Worm (Caenorhabditis elegans): Measurements from ENCODE around the gene B0244.17.

The B0244.17 gene

ce11 chrIII:5760721-5761120, 27.7 kb downstream of the B0244.17 start:
- TF ChIP-seq sptf-1 (tag; optimal IDR thresholded peaks at IDR 0.05) (no peak), lin-14 (GFP tag; optimal IDR thresholded peaks at IDR 0.05) (peak; percentile 60)

- TF ChIP-seq lsy-2 (tag; optimal IDR thresholded peaks at IDR 0.05) (no peak), tbx-2 (tag; optimal IDR thresholded peaks at IDR 0.05) (no peak), nhr-19 (GFP tag; conservative IDR thresholded peaks at IDR 0.05) (no peak), nhr-20 (tag; optimal IDR thresholded peaks at IDR 0.05) (no peak), fos-1 (tag; optimal IDR thresholded peaks at IDR 0.05) (no peak), pag-3 (tag; optimal IDR thresholded peaks at IDR 0.05; ENCODE audit: borderline replicate concordance, insufficient read depth) (no peak), mep-1 (tag; optimal IDR thresholded peaks at IDR 0.05) (no peak), ces-1 (GFP tag; optimal IDR thresholded peaks at IDR 0.05) (no peak), C04F5.9 (tag; optimal IDR thresholded peaks at IDR 0.05) (no peak)
These were observed 28.9 kb downstream of the B0244.17 start for ce11 chrIII:5761886-5762285.

- peak; percentile 75 for TF ChIP-seq fkh-8 (tag; optimal IDR thresholded peaks at IDR 0.05)
- no peak for TF ChIP-seq ceh-82 (tag; optimal IDR thresholded peaks at IDR 0.05)
- TF ChIP-seq isw-1 (GFP tag; IDR thresholded peaks at IDR 0.05), result no peak
- no peak for TF ChIP-seq nhr-90 (tag; optimal IDR thresholded peaks at IDR 0.05; ENCODE audit: poor library complexity)
- no peak for TF ChIP-seq xbp-1 (tag; optimal IDR thresholded peaks at IDR 0.05)
- TF ChIP-seq dpl-1 (GFP tag; optimal IDR thresholded peaks at IDR 0.05), result no peak
- no peak for TF ChIP-seq elt-3 (tag; optimal IDR thresholded peaks at IDR 0.05)
- TF ChIP-seq nhr-12 (tag; optimal IDR thresholded peaks at IDR 0.05), result no peak
- no peak for TF ChIP-seq lin-15B (tag; optimal IDR thresholded peaks at IDR 0.05)
- no peak for TF ChIP-seq snpc-4 (tag; optimal IDR thresholded peaks at IDR 0.05)
- peak; percentile 30 for TF ChIP-seq nhr-47 (tag; optimal IDR thresholded peaks at IDR 0.05)
- no peak for TF ChIP-seq egl-27 (tag; optimal IDR thresholded peaks at IDR 0.05)
- TF ChIP-seq zip-4 (GFP tag; optimal IDR thresholded peaks at IDR 0.05), result no peak
- no peak for TF ChIP-seq nhr-76 (tag; optimal IDR thresholded peaks at IDR 0.05)
- TF ChIP-seq nhr-11 (tag; optimal IDR thresholded peaks at IDR 0.05), result no peak
- TF ChIP-seq unc-30 (tag; optimal IDR thresholded peaks at IDR 0.05), result no peak
- TF ChIP-seq mef-2 (tag; optimal IDR thresholded peaks at IDR 0.05), result no peak
- no peak for TF ChIP-seq sox-4 (tag; optimal IDR thresholded peaks at IDR 0.05)
- TF ChIP-seq lin-14 (GFP tag; optimal IDR thresholded peaks at IDR 0.05), result peak; percentile 5
- TF ChIP-seq unc-86 (tag; optimal IDR thresholded peaks at IDR 0.05), result no peak
- peak; percentile 46 for TF ChIP-seq ztf-4 (tag; optimal IDR thresholded peaks at IDR 0.05)
- no peak for TF ChIP-seq ztf-11 (tag; optimal IDR thresholded peaks at IDR 0.05)
- no peak for TF ChIP-seq pqm-1 (tag; optimal IDR thresholded peaks at IDR 0.05)
- no peak for TF ChIP-seq fkh-4 (tag; optimal IDR thresholded peaks at IDR 0.05; ENCODE audit: borderline replicate concordance)
- TF ChIP-seq pag-3 (tag; optimal IDR thresholded peaks at IDR 0.05; ENCODE audit: borderline replicate concordance, insufficient read depth), result no peak
- no peak for TF ChIP-seq hlh-4 (tag; optimal IDR thresholded peaks at IDR 0.05)
- no peak for TF ChIP-seq efl-3 (GFP tag; optimal IDR thresholded peaks at IDR 0.05)
- TF ChIP-seq efl-1 (optimal IDR thresholded peaks at IDR 0.05), result no peak
- TF ChIP-seq efl-1 (GFP tag; optimal IDR thresholded peaks at IDR 0.05 in 1 of 2), result no peak
- TF ChIP-seq ceh-90 (tag; optimal IDR thresholded peaks at IDR 0.05), result no peak
- TF ChIP-seq dsc-1 (tag; optimal IDR thresholded peaks at IDR 0.05), result peak; percentile 43
- peak in 1 of 2 experiments; percentile 8 for TF ChIP-seq lsy-2 (tag; optimal IDR thresholded peaks at IDR 0.05)
- TF ChIP-seq Y116A8C.19 (tag; optimal IDR thresholded peaks at IDR 0.05; ENCODE audit: borderline replicate concordance), result no peak
- no peak for TF ChIP-seq nhr-85 (tag)
- no peak for TF ChIP-seq aly-2 (tag; optimal IDR thresholded peaks at IDR 0.05)
- no peak for TF ChIP-seq C16A3.4 (tag; optimal IDR thresholded peaks at IDR 0.05)
- TF ChIP-seq nhr-71 (tag; optimal IDR thresholded peaks at IDR 0.05), result peak; percentile 51
- TF ChIP-seq sup-37 (GFP tag; optimal IDR thresholded peaks at IDR 0.05), result no peak
- TF ChIP-seq grh-1 (GFP tag; IDR thresholded peaks at IDR 0.05), result no peak
- TF ChIP-seq hlh-17 (GFP tag; optimal IDR thresholded peaks at IDR 0.05; ENCODE audit: borderline replicate concordance), result no peak
- TF ChIP-seq nhr-20 (tag; optimal IDR thresholded peaks at IDR 0.05), result no peak
- no peak for TF ChIP-seq ama-1 (optimal IDR thresholded peaks at IDR 0.05)
- TF ChIP-seq irx-1 (tag; optimal IDR thresholded peaks at IDR 0.05), result no peak
- TF ChIP-seq ces-1 (GFP tag; optimal IDR thresholded peaks at IDR 0.05), result no peak
These were observed 31.0 kb downstream of the B0244.17 start for ce11 chrIII:5763988-5764387.
